Fruit fly (Drosophila melanogaster): Measurements from ENCODE around the gene Ets21C.
A peak's percentile ranks its signal among the peaks of the same experiment; 100 is the strongest.

The Ets21C gene

dm6 chr2L:524515-524920, 28.2 kb downstream of the Ets21C start:
- no peak for TF ChIP-seq CG17801 (GFP tag; optimal IDR thresholded peaks at IDR 0.05; ENCODE audit: partially characterized antibody)

DNA sequence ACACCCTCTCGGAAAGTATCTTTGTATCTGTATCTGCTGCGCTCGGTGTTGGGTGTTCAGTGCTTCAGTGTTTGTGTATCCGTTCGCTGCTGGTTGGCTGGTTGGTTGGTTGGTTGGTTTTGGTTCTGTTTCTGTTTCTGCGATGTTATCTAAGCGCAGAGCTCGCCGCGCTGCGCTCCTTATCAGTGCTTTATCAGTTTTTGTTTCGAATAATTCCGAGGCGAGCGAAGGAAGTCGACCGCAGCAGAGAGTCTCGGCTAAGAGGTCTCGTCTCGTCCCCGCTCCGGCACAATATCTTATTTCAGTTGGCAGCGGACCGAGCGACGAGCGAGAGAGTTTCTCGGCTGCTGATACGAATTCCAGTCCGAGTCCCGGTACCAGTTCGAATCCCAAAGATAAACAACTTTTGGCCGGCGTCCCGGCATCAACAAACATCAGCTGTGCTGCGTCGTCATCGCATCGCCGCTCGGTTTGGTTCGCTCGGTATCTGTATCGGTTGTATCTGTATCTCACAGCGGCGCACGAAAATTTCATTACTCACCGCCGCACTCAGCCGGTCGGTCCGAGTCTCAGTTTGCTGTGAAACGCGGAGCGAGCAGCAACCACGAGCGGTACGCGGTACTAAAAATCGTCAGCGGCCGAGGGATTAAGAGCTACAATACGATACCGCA, 29.4 kb downstream of the Ets21C start:
- peak; percentile 36 for TF ChIP-seq CG17801 (GFP tag; optimal IDR thresholded peaks at IDR 0.05; ENCODE audit: partially characterized antibody)

DNA sequence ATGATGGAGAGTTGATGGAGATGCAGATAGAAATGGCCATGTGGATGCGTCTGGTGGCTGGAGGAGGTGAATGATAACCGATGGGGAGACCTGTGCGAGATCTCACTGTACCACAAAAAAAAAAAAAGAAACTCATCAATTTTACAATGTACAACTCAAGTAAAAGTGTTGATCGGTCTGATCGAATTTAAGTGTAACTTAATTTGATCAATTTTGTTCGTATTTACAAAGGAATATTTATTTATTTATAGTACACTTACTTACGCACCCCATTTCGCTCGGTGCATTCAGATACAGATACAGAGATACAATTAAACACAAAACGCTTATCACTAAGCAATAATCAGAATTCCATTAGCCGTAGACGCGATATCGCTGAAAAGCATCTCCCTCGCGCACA, 30.0 kb downstream of the Ets21C start:
- no peak for TF ChIP-seq CG17801 (GFP tag; optimal IDR thresholded peaks at IDR 0.05; ENCODE audit: partially characterized antibody)

DNA sequence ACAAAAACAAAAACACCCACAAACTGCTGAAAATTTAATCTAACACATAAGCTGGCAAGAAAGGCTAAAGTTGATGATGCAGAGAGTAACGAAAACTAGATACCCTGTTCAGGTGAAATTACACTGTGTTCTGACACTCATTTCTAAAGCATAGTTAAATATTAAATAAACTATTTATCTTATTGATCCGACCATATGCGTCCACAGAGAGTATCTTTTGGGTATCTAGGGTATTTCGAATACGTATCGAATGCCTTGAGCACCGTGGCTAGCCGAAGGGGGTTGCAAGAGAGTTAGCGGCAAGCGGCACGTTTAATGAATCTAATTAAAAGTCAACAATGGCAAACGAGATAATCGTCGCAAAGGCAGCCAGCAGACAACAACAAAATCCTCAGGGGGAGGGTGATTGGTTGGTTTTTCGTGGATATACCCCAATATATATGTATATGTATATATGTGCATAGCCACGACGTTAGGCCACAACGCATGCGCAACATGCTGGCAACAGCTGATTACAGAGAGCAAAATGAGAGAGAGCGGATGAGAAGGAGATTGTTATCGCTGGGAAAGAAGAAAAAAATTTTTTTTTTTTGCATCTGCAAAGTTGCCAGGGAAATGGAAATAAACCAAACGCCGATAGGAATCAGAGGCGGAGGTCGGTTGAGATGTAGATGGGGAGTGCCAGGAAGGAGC, 30.6 kb downstream of the Ets21C start:
- no peak for TF ChIP-seq CG17801 (GFP tag; optimal IDR thresholded peaks at IDR 0.05; ENCODE audit: partially characterized antibody)

- TF ChIP-seq CG17801 (GFP tag; optimal IDR thresholded peaks at IDR 0.05; ENCODE audit: partially characterized antibody) = no peak
These were observed 31.5 kb downstream of the Ets21C start for dm6 chr2L:521001-521827.

dm6 chr2L:520331-521000, 32.3 kb downstream of the Ets21C start:
- TF ChIP-seq CG17801 (GFP tag; optimal IDR thresholded peaks at IDR 0.05; ENCODE audit: partially characterized antibody) = peak; percentile 62

DNA sequence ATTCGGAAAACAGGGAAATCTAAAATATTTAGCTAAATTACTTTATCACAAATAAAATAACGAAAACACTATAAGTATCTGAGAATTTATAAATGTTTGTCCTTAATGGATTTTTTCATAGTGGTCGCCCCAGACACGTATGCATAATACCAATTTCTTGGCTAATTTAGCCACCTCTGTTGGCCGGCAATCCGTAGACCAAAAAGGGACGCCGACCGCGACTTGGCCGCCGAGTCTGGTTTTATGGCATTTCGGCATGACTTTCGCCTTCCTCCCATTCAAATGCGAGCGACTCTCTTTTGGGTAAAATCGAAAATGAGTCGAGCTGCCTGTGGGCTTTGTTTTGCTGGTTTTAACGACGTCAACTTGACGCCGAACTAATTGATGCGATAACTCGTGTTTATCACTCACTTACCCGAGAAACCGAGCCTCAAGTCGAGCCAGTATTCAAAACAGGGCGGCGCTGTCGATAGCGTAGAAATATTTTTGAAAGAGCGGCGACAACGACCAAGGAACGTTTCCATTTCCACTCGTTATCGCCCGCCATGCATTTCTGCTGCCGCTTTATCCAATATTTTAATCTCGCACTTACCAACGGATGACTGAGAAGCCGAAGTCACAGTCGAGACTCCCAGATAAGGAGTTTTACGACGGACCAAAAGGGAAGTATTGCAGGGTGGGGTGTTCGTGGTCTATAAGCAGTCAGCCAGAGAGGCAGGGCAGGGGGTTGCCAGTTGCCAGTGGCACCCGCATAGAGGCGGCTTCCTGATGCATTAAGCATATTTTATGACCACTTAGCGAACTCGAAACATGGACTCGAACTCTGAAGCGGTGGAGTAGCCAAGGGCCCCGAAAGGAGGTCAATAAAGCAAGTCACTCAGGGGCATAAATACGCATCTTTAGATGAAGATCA, 33.5 kb downstream of the Ets21C start:
- no peak for TF ChIP-seq CG17801 (GFP tag; optimal IDR thresholded peaks at IDR 0.05; ENCODE audit: partially characterized antibody)

- TF ChIP-seq CG17801 (GFP tag; optimal IDR thresholded peaks at IDR 0.05; ENCODE audit: partially characterized antibody) = no peak
These were observed 34.2 kb downstream of the Ets21C start for dm6 chr2L:518620-518913.

DNA sequence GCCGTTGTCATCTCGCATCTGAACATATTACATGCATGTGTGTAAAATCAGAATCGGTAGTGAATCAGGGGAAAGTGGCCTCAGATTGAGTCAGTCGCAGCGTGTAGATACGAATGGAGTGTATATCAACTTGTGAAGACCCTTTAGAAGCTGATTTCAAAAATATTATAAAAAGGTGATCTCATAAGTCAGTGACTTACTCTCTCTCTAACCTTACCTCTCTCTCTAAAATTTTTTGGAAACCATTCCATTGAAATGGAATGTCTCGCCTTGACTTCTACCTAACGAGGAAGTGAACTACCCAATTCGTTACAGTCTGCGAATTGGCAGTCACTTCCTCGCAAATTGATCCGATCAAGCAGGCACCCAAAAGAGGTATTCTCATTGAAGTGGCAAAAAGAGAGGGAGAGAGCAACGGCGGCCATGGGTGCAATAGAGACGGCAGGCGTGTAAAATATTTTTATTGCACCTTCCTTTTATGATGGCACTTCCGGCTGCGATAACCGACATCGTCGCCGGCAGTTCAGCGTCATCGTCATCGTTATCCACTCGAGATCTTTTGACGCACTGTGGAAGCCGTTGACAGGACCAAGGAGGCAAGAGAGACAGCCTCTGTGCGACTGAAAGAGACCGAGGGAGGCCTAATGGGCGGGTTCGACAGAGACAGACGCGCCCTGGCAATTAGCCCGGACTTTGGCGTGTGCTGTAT, 34.7 kb downstream of the Ets21C start:
- no peak for TF ChIP-seq CG17801 (GFP tag; optimal IDR thresholded peaks at IDR 0.05; ENCODE audit: partially characterized antibody)

dm6 chr2L:516032-516993, 36.4 kb downstream of the Ets21C start:
- TF ChIP-seq CG17801 (GFP tag; optimal IDR thresholded peaks at IDR 0.05; ENCODE audit: partially characterized antibody) = no peak

DNA sequence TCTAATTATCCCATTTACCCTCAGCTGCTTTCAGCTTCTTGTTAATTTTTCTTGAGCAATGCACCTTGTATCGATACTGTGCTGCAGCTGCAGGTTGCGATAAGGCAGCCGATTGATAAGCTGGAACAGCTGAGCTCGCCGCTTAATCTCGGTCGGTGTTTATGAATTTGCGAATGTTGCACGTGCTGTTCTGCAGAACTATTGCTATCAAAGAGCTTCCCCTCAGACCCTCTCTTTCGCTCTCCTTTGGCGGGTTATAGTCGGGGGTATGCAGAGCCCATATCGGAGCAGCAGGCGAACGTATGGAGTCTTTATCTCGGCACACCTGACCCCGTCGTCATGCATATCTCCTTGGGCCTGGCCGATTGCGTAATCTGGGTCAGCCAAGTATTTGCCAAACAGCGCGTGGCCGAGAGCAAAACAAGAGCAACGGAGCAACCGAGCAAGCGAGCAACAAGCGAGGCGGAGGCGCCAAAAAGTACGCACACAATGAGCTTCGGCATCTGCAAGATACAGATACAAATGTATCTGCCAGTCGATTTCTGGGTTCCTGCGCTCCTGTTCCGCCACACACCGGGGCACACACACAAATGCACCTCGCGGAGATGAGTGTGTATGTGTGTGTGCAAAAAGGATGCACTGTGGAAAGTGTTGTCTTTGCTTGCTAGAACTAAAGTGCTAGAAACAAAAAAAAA, 38.5 kb downstream of the Ets21C start:
- no peak for TF ChIP-seq CG17801 (GFP tag; optimal IDR thresholded peaks at IDR 0.05; ENCODE audit: partially characterized antibody)

DNA sequence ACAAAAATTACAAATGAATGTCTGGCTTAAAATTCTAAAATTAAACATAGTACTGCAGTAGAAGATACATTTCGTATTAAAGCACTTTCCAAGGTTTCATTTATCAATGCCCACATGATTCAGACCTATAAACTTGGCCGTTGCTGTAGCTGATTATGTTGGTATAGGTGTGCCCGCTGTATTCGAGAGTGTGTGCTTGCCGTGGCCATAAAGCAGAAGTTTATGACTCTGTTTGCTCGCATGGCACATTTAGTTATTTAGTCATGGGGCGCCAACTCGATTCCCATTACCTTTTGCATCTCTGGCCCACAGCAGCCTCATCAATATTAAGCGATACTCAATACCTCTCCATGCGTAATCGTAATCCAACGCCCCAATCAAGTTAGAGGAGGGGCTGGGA, 39.7 kb downstream of the Ets21C start:
- no peak for TF ChIP-seq CG17801 (GFP tag; optimal IDR thresholded peaks at IDR 0.05; ENCODE audit: partially characterized antibody)
